Fruit fly (Drosophila melanogaster): ENCODE results near the gene iPLA2-VIA.

dm6 chr3L:9829639-9830341 lies 34.4 kb downstream of the iPLA2-VIA start:
- TF ChIP-seq pan (optimal IDR thresholded peaks at IDR 0.05) = no peak
- no peak for TF ChIP-seq CG8478 (optimal IDR thresholded peaks at IDR 0.05)
- no peak for TF ChIP-seq Dll (optimal IDR thresholded peaks at IDR 0.05)
- no peak for TF ChIP-seq EcR (GFP tag; optimal IDR thresholded peaks at IDR 0.05)
- TF ChIP-seq psq (optimal IDR thresholded peaks at IDR 0.05) = no peak
- TF ChIP-seq usp (GFP tag; optimal IDR thresholded peaks at IDR 0.05) = no peak

All from whole organism.